Worm (Caenorhabditis elegans) whole organism, L2 larva: Measurements from ENCODE around the gene asp-1.
"Not testable (repeated sequence)": the region's sequence is repeated elsewhere in the genome, so short reads cannot be mapped to it uniquely, and the experiment has no call there.

Experiments
- F13H6.1 ChIP-seq: sonication (generic microtip); optimal IDR thresholded peaks from 2 replicates; lab custom pipeline; 2016; ENCODE audit warnings: missing genetic modification characterization, missing compliant biosample characterization
- R02D3.7 ChIP-seq: fragments of 150-350 bp; optimal IDR thresholded peaks from 2 replicates; lab custom pipeline; 2014; ENCODE audit warnings: missing biosample characterization, missing genetic modification characterization
- Y55F3AM.14 ChIP-seq: fragments of 200-800 bp; sonication (Bioruptor generic); optimal IDR thresholded peaks from 2 replicates; lab custom pipeline; 2018; ENCODE audit warnings: mild to moderate bottlenecking, missing genetic modification characterization, missing compliant biosample characterization
- ZK546.5 ChIP-seq: sonication (generic microtip); optimal IDR thresholded peaks from 2 replicates; lab custom pipeline; 2017; ENCODE audit warnings: missing biosample characterization, missing genetic modification characterization
- alr-1 ChIP-seq: fragments of 150-350 bp; optimal IDR thresholded peaks from 2 replicates; lab custom pipeline; 2014; ENCODE audit warnings: missing biosample characterization, missing genetic modification characterization
- aly-2 ChIP-seq: fragments of 150-350 bp; optimal IDR thresholded peaks from 2 replicates; lab custom pipeline; 2014; ENCODE audit warnings: missing biosample characterization, missing genetic modification characterization
- blmp-1 ChIP-seq: sonication (generic microtip); optimal IDR thresholded peaks from 2 replicates; lab custom pipeline; 2017; ENCODE audit warnings: missing genetic modification characterization, mild to moderate bottlenecking, missing compliant biosample characterization, antibody characterized with exemption, moderate library complexity; ENCODE audit not compliant: insufficient read depth
- ceh-16 ChIP-seq: fragments of 150-350 bp; optimal IDR thresholded peaks from 2 replicates; lab custom pipeline; 2014; ENCODE audit warnings: missing biosample characterization, missing genetic modification characterization
- ceh-82 ChIP-seq: fragments of 150-350 bp; optimal IDR thresholded peaks from 2 replicates; lab custom pipeline; 2014; ENCODE audit warnings: missing biosample characterization, missing genetic modification characterization
- crh-2 ChIP-seq: sonication (generic microtip); optimal IDR thresholded peaks from 2 replicates; lab custom pipeline; 2017; ENCODE audit warnings: missing biosample characterization, missing genetic modification characterization
- dmd-4 ChIP-seq: sonication (generic microtip); optimal IDR thresholded peaks from 2 replicates; lab custom pipeline; 2017; ENCODE audit warnings: missing biosample characterization, missing genetic modification characterization
- egl-27 ChIP-seq: sonication (generic microtip); optimal IDR thresholded peaks from 3 replicates; lab custom pipeline; 2017; ENCODE audit warnings: missing biosample characterization, missing genetic modification reagents, missing genetic modification characterization
- elt-3 ChIP-seq: sonication (generic microtip); optimal IDR thresholded peaks from 2 replicates; lab custom pipeline; 2017; ENCODE audit warnings: missing biosample characterization, missing genetic modification characterization
- gmeb-1 ChIP-seq: fragments of 150-350 bp; optimal IDR thresholded peaks from 2 replicates; lab custom pipeline; 2014; ENCODE audit warnings: missing biosample characterization, missing genetic modification characterization
- lin-11 ChIP-seq: fragments of 150-350 bp; sonication (generic microtip); optimal IDR thresholded peaks from 2 replicates; lab custom pipeline; 2014; ENCODE audit warnings: missing biosample characterization, missing genetic modification characterization, inconsistent platforms, mixed read lengths
- lin-13 ChIP-seq: fragments of 150-350 bp; optimal IDR thresholded peaks from 2 replicates; lab custom pipeline; 2014; ENCODE audit warnings: missing biosample characterization, missing genetic modification reagents, missing genetic modification characterization
- lin-39 ChIP-seq: fragments of 150-350 bp; optimal IDR thresholded peaks from 2 replicates; lab custom pipeline; 2014; ENCODE audit warnings: missing biosample characterization, missing genetic modification reagents, missing genetic modification characterization
- lsy-2 ChIP-seq, 2 experiments: fragments of 150-350 bp in 1 of 2; sonication (generic microtip) in 1 of 2; optimal IDR thresholded peaks; 2 replicates each; lab custom pipeline; 2014 to 2017; ENCODE audit warnings: missing biosample characterization in 2 of 2, missing genetic modification characterization in 2 of 2
- mbf-1 ChIP-seq: sonication (generic microtip); optimal IDR thresholded peaks from 2 replicates; lab custom pipeline; 2017; ENCODE audit warnings: missing biosample characterization, missing genetic modification characterization
- mdl-1 ChIP-seq, 2 experiments: fragments of 150-350 bp in 1 of 2; sonication (generic microtip) in 1 of 2; optimal IDR thresholded peaks; 2 replicates each; lab custom pipeline; 2017; ENCODE audit warnings: missing biosample characterization in 2 of 2, missing genetic modification characterization in 2 of 2
- nhr-10 ChIP-seq: sonication (generic microtip); optimal IDR thresholded peaks from 2 replicates; lab custom pipeline; 2017; ENCODE audit warnings: missing biosample characterization, missing genetic modification characterization
- nhr-12 ChIP-seq: fragments of 150-350 bp; optimal IDR thresholded peaks from 2 replicates; lab custom pipeline; 2014; ENCODE audit warnings: missing biosample characterization, missing genetic modification characterization
- nhr-129 ChIP-seq: fragments of 150-350 bp; optimal IDR thresholded peaks from 2 replicates; lab custom pipeline; 2014; ENCODE audit warnings: missing biosample characterization, missing genetic modification characterization
- nhr-23 ChIP-seq: fragments of 150-350 bp; optimal IDR thresholded peaks from 2 replicates; lab custom pipeline; 2014; ENCODE audit warnings: missing biosample characterization, missing genetic modification reagents, missing genetic modification characterization
- nhr-237 ChIP-seq: fragments of 150-350 bp; optimal IDR thresholded peaks from 2 replicates; lab custom pipeline; 2014; ENCODE audit warnings: missing biosample characterization, missing genetic modification characterization
- nhr-6 ChIP-seq: fragments of 150-350 bp; optimal IDR thresholded peaks from 2 replicates; lab custom pipeline; 2014; ENCODE audit warnings: missing biosample characterization, missing genetic modification characterization
- peb-1 ChIP-seq: fragments of 150-350 bp; optimal IDR thresholded peaks from 2 replicates; lab custom pipeline; 2014; ENCODE audit warnings: missing biosample characterization, missing genetic modification characterization
- skn-1 ChIP-seq: sonication (generic microtip); optimal IDR thresholded peaks from 2 replicates; lab custom pipeline; 2017; ENCODE audit warnings: missing biosample characterization, missing genetic modification characterization
- sma-9 ChIP-seq, 2 experiments: fragments of 150-350 bp in 1 of 2; sonication (generic microtip) in 1 of 2; optimal IDR thresholded peaks; 2 replicates each; lab custom pipeline; 2014 to 2016; ENCODE audit warnings: missing genetic modification characterization in 2 of 2, mild to moderate bottlenecking in 1 of 2, missing biosample characterization in 1 of 2, missing compliant biosample characterization in 1 of 2, missing genetic modification reagents in 1 of 2, moderate library complexity in 1 of 2
- snpc-4 ChIP-seq: fragments of 150-350 bp; optimal IDR thresholded peaks from 2 replicates; lab custom pipeline; 2014; ENCODE audit warnings: missing biosample characterization, missing genetic modification characterization
- unc-39 ChIP-seq: fragments of 150-350 bp; optimal IDR thresholded peaks from 2 replicates; lab custom pipeline; 2014; ENCODE audit warnings: missing biosample characterization, missing genetic modification characterization
- zag-1 ChIP-seq: fragments of 150-350 bp; optimal IDR thresholded peaks from 2 replicates; lab custom pipeline; 2014; ENCODE audit warnings: missing biosample characterization, missing genetic modification characterization
- ztf-1 ChIP-seq: fragments of 200-800 bp; sonication (Bioruptor generic); conservative IDR thresholded peaks from 2 replicates; pipeline ENCODE4 v1.3.6; 2022; ENCODE audit warnings: missing genetic modification characterization, missing compliant biosample characterization
- ztf-11 ChIP-seq: sonication (generic microtip); optimal IDR thresholded peaks from 2 replicates; lab custom pipeline; 2017; ENCODE audit warnings: missing biosample characterization, missing genetic modification characterization
- ztf-4 ChIP-seq: fragments of 150-350 bp; optimal IDR thresholded peaks from 2 replicates; lab custom pipeline; 2014; ENCODE audit warnings: missing biosample characterization, missing genetic modification characterization

asp-1 gene

ce11 chrV:19027338-19027737 lies 23.2 kb downstream of the asp-1 start:
- no peak for TF ChIP-seq skn-1 (tag; lab: Kevin White, UChicago)
- no peak for TF ChIP-seq ceh-16 (tag; lab: Kevin White, UChicago)
- TF ChIP-seq dmd-4 (tag; lab: Kevin White, UChicago), result no peak
- TF ChIP-seq aly-2 (tag; lab: Kevin White, UChicago), result no peak
- no peak for TF ChIP-seq nhr-237 (tag; lab: Kevin White, UChicago)
- no peak for TF ChIP-seq snpc-4 (tag; lab: Kevin White, UChicago)
- no peak for TF ChIP-seq nhr-129 (tag; lab: Kevin White, UChicago)
- TF ChIP-seq R02D3.7 (tag; lab: Kevin White, UChicago), result no peak
- no peak for TF ChIP-seq ztf-4
- no peak for TF ChIP-seq peb-1
- no peak for TF ChIP-seq nhr-23 (tag; lab: Kevin White, UChicago)

- TF ChIP-seq dmd-4 (tag; lab: Kevin White, UChicago) (no peak), Y55F3AM.14 (no peak), ztf-4 (no peak), mbf-1 (tag; lab: Kevin White, UChicago) (no peak), nhr-129 (tag; lab: Kevin White, UChicago) (no peak), F13H6.1 (tag; lab: Kevin White, UChicago) (no peak), R02D3.7 (tag; lab: Kevin White, UChicago) (no peak), mdl-1 (tag; optimal IDR thresholded peaks at IDR 0.05; lab: Kevin White, UChicago) (no peak), ztf-11 (tag; lab: Kevin White, UChicago) (no peak)
- TF ChIP-seq, all 48 proteins: peak for 0
These were observed 24.4 kb downstream of the asp-1 start, which contains the start of gene Y39B6A.25 for ce11 chrV:19026163-19026562. Y39B6A.25 (plus strand) TSS chrV:19026463.

ce11 chrV:19024683-19025082 lies 25.9 kb downstream of the asp-1 start, which contains the start of gene Y39B6A.29:
Y39B6A.29 (minus strand) TSS chrV:19024783.
- no peak for TF ChIP-seq mdl-1 (tag; optimal IDR thresholded peaks at IDR 0.05; lab: Kevin White, UChicago)

DNA sequence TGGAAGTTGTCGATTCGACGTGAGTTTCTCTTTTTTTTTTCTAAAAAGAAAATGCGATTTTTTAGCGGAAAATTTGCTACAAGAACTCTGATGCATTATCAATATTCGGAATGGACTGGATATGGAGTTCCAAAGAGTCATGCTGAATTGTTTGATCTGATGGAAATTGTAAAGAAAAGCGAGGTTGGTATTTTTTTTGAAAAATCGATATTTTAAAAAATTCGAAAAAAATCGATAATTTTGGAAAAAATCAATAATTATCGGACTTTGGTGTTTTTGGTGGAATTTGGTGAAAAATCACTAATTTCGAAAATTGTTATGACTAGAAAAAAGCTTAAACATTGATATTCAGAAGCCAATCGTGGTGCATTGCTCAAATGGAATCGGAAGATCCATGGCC lies 31.3 kb downstream of the asp-1 start:
- TF ChIP-seq nhr-237 (tag; lab: Kevin White, UChicago), result no peak
- no peak for TF ChIP-seq alr-1 (tag; lab: Kevin White, UChicago)
- TF ChIP-seq lin-39 (tag; lab: Kevin White, UChicago), result no peak
- no peak for TF ChIP-seq lin-11
- no peak for TF ChIP-seq blmp-1 (tag; lab: Kevin White, UChicago)
- no peak for TF ChIP-seq lin-13 (GFP tag; lab: Kevin White, UChicago)
- TF ChIP-seq gmeb-1 (tag; lab: Kevin White, UChicago), result no peak

ce11 chrV:19014273-19014672 lies 36.3 kb downstream of the asp-1 start, which contains the start of gene Y39B6A.30:
Y39B6A.30 (plus strand) TSS chrV:19014573.
- TF ChIP-seq crh-2 (tag; lab: Kevin White, UChicago); ZK546.5; mbf-1 (tag; lab: Kevin White, UChicago): not testable (repeated sequence)

- TF ChIP-seq aly-2 (tag; lab: Kevin White, UChicago) (no peak), ztf-1 (GFP tag; lab: Robert Waterston, UW) (no peak), zag-1 (no peak), nhr-12 (tag; lab: Kevin White, UChicago) (no peak), skn-1 (tag; lab: Kevin White, UChicago) (no peak), elt-3 (tag; lab: Kevin White, UChicago) (no peak), gmeb-1 (tag; lab: Kevin White, UChicago) (no peak), peb-1 (no peak), nhr-6 (tag; lab: Kevin White, UChicago) (no peak), R02D3.7 (tag; lab: Kevin White, UChicago) (no peak), lsy-2 (tag; optimal IDR thresholded peaks at IDR 0.05; lab: Kevin White, UChicago) (no peak), unc-39 (tag; lab: Kevin White, UChicago) (no peak), F13H6.1 (tag; lab: Kevin White, UChicago) (no peak), ceh-82 (tag; lab: Kevin White, UChicago) (no peak), nhr-10 (tag; lab: Kevin White, UChicago) (no peak), sma-9 (GFP tag; optimal IDR thresholded peaks at IDR 0.05; lab: Kevin White, UChicago) (no peak), sma-9 (tag; optimal IDR thresholded peaks at IDR 0.05; lab: Kevin White, UChicago) (no peak), egl-27 (tag; lab: Kevin White, UChicago) (no peak), nhr-23 (tag; lab: Kevin White, UChicago) (no peak)
- TF ChIP-seq, all 48 proteins: peak for 0
These were observed 37.3 kb downstream of the asp-1 start for ce11 chrV:19013215-19013614.
